Fruit fly (Drosophila melanogaster) Kc167 (cell line): Measurements from ENCODE around the gene CG6574.

ENCODE experiments used
- Myc ChIP-seq: fragments of >200 bp; optimal IDR thresholded peaks from 2 replicates; lab custom pipeline; 2017; ENCODE audit warnings: missing external identifiers
- Sin3A ChIP-seq: fragments of >200 bp; optimal IDR thresholded peaks from 2 replicates; lab custom pipeline; 2018; ENCODE audit warnings: missing external identifiers
- h ChIP-seq: fragments of >200 bp; optimal IDR thresholded peaks from 3 replicates; lab custom pipeline; 2018; ENCODE audit warnings: missing external identifiers
- insv ChIP-seq: fragments of >200 bp; optimal IDR thresholded peaks from 3 replicates; lab custom pipeline; 2018; ENCODE audit warnings: missing external identifiers
- psq ChIP-seq: fragments of >200 bp; optimal IDR thresholded peaks from 2 replicates; lab custom pipeline; 2017; ENCODE audit warnings: missing external identifiers
- ttk ChIP-seq: sonication (Bioruptor generic); optimal IDR thresholded peaks from 2 replicates; lab custom pipeline; 2017; ENCODE audit warnings: missing external identifiers

DNA sequence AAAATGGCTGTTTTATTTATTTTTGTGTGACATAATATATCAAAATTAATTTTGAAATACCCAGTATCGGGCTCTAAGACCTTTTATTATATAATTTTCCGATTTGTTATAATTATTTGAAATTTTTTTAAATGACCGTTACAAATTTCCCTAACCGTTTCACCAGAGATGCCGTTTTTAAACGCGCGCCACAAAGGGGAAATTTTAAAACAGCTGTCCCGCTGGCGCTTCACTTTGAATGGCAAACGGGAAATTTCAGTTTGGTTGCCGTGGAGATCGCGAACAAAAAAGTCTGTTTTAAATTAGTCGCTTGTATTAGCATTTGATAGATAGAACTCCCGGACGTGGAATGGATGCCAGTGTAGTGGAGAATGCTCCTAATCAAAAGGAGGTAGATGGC, 47.8 kb downstream of the CG6574 start, which contains the start of the genes CG14693 and TTLL15:
- TF ChIP-seq ttk (lab: Kevin White, UChicago) (no peak), Sin3A (lab: Kevin White, UChicago) (no peak), psq (lab: Kevin White, UChicago) (no peak), h (lab: Kevin White, UChicago) (no peak), insv (lab: Kevin White, UChicago) (no peak), Myc (lab: Kevin White, UChicago) (no peak)
